Worm (Caenorhabditis elegans) whole organism, L2 larva: Measurements from ENCODE around the gene aman-2.

ENCODE experiments used
- C34F6.9 ChIP-seq: fragments of 150-350 bp; optimal IDR thresholded peaks from 2 replicates; lab custom pipeline; 2014; ENCODE audit warnings: missing biosample characterization, missing genetic modification characterization
- Y55F3AM.14 ChIP-seq: fragments of 200-800 bp; sonication (Bioruptor generic); optimal IDR thresholded peaks from 2 replicates; lab custom pipeline; 2018; ENCODE audit warnings: mild to moderate bottlenecking, missing genetic modification characterization, missing compliant biosample characterization
- alr-1 ChIP-seq: fragments of 150-350 bp; optimal IDR thresholded peaks from 2 replicates; lab custom pipeline; 2014; ENCODE audit warnings: missing biosample characterization, missing genetic modification characterization
- aly-2 ChIP-seq: fragments of 150-350 bp; optimal IDR thresholded peaks from 2 replicates; lab custom pipeline; 2014; ENCODE audit warnings: missing biosample characterization, missing genetic modification characterization
- ama-1 ChIP-seq: fragments of 150-350 bp; optimal IDR thresholded peaks from 2 replicates; lab custom pipeline; 2018; ENCODE audit warnings: inconsistent platforms
- ceh-16 ChIP-seq: fragments of 150-350 bp; optimal IDR thresholded peaks from 2 replicates; lab custom pipeline; 2014; ENCODE audit warnings: missing biosample characterization, missing genetic modification characterization
- crh-2 ChIP-seq: sonication (generic microtip); optimal IDR thresholded peaks from 2 replicates; lab custom pipeline; 2017; ENCODE audit warnings: missing biosample characterization, missing genetic modification characterization
- dmd-4 ChIP-seq: sonication (generic microtip); optimal IDR thresholded peaks from 2 replicates; lab custom pipeline; 2017; ENCODE audit warnings: missing biosample characterization, missing genetic modification characterization
- egl-27 ChIP-seq: sonication (generic microtip); optimal IDR thresholded peaks from 3 replicates; lab custom pipeline; 2017; ENCODE audit warnings: missing biosample characterization, missing genetic modification reagents, missing genetic modification characterization
- elt-1 ChIP-seq: fragments of 150-350 bp; optimal IDR thresholded peaks from 2 replicates; lab custom pipeline; 2014; ENCODE audit warnings: missing biosample characterization, missing genetic modification characterization
- elt-3 ChIP-seq: sonication (generic microtip); optimal IDR thresholded peaks from 2 replicates; lab custom pipeline; 2017; ENCODE audit warnings: missing biosample characterization, missing genetic modification characterization
- fos-1 ChIP-seq: fragments of 150-350 bp; optimal IDR thresholded peaks from 2 replicates; lab custom pipeline; 2014; ENCODE audit warnings: missing biosample characterization, missing genetic modification characterization
- gmeb-1 ChIP-seq: fragments of 150-350 bp; optimal IDR thresholded peaks from 2 replicates; lab custom pipeline; 2014; ENCODE audit warnings: missing biosample characterization, missing genetic modification characterization
- lin-11 ChIP-seq: fragments of 150-350 bp; sonication (generic microtip); optimal IDR thresholded peaks from 2 replicates; lab custom pipeline; 2014; ENCODE audit warnings: missing biosample characterization, missing genetic modification characterization, inconsistent platforms, mixed read lengths
- lin-13 ChIP-seq: fragments of 150-350 bp; optimal IDR thresholded peaks from 2 replicates; lab custom pipeline; 2014; ENCODE audit warnings: missing biosample characterization, missing genetic modification reagents, missing genetic modification characterization
- lin-39 ChIP-seq: fragments of 150-350 bp; optimal IDR thresholded peaks from 2 replicates; lab custom pipeline; 2014; ENCODE audit warnings: missing biosample characterization, missing genetic modification reagents, missing genetic modification characterization
- lsy-2 ChIP-seq, 2 experiments: fragments of 150-350 bp in 1 of 2; sonication (generic microtip) in 1 of 2; optimal IDR thresholded peaks; 2 replicates each; lab custom pipeline; 2014 to 2017; ENCODE audit warnings: missing biosample characterization in 2 of 2, missing genetic modification characterization in 2 of 2
- mab-5 ChIP-seq: fragments of 150-350 bp; optimal IDR thresholded peaks from 2 replicates; lab custom pipeline; 2014; ENCODE audit warnings: missing biosample characterization, missing genetic modification characterization
- mbf-1 ChIP-seq: sonication (generic microtip); optimal IDR thresholded peaks from 2 replicates; lab custom pipeline; 2017; ENCODE audit warnings: missing biosample characterization, missing genetic modification characterization
- nhr-10 ChIP-seq: sonication (generic microtip); optimal IDR thresholded peaks from 2 replicates; lab custom pipeline; 2017; ENCODE audit warnings: missing biosample characterization, missing genetic modification characterization
- nhr-12 ChIP-seq: fragments of 150-350 bp; optimal IDR thresholded peaks from 2 replicates; lab custom pipeline; 2014; ENCODE audit warnings: missing biosample characterization, missing genetic modification characterization
- nhr-129 ChIP-seq: fragments of 150-350 bp; optimal IDR thresholded peaks from 2 replicates; lab custom pipeline; 2014; ENCODE audit warnings: missing biosample characterization, missing genetic modification characterization
- nhr-21 ChIP-seq: fragments of 150-350 bp; optimal IDR thresholded peaks from 2 replicates; lab custom pipeline; 2014; ENCODE audit warnings: missing biosample characterization, missing genetic modification characterization
- nhr-237 ChIP-seq: fragments of 150-350 bp; optimal IDR thresholded peaks from 2 replicates; lab custom pipeline; 2014; ENCODE audit warnings: missing biosample characterization, missing genetic modification characterization
- nhr-25 ChIP-seq: fragments of 150-350 bp; sonication (generic microtip); optimal IDR thresholded peaks from 3 replicates; lab custom pipeline; 2014; ENCODE audit warnings: missing biosample characterization, missing genetic modification characterization
- nhr-6 ChIP-seq: fragments of 150-350 bp; optimal IDR thresholded peaks from 2 replicates; lab custom pipeline; 2014; ENCODE audit warnings: missing biosample characterization, missing genetic modification characterization
- nhr-77 ChIP-seq: fragments of 150-350 bp; optimal IDR thresholded peaks from 2 replicates; lab custom pipeline; 2014; ENCODE audit warnings: missing biosample characterization, missing genetic modification characterization
- skn-1 ChIP-seq: sonication (generic microtip); optimal IDR thresholded peaks from 2 replicates; lab custom pipeline; 2017; ENCODE audit warnings: missing biosample characterization, missing genetic modification characterization
- sma-3 ChIP-seq: sonication (generic microtip); optimal IDR thresholded peaks from 2 replicates; lab custom pipeline; 2016; ENCODE audit warnings: missing genetic modification reagents, missing genetic modification characterization, missing compliant biosample characterization
- sma-9 ChIP-seq, 2 experiments: fragments of 150-350 bp in 1 of 2; sonication (generic microtip) in 1 of 2; optimal IDR thresholded peaks; 2 replicates each; lab custom pipeline; 2014 to 2016; ENCODE audit warnings: missing genetic modification characterization in 2 of 2, mild to moderate bottlenecking in 1 of 2, missing biosample characterization in 1 of 2, missing compliant biosample characterization in 1 of 2, missing genetic modification reagents in 1 of 2, moderate library complexity in 1 of 2
- snpc-4 ChIP-seq: fragments of 150-350 bp; optimal IDR thresholded peaks from 2 replicates; lab custom pipeline; 2014; ENCODE audit warnings: missing biosample characterization, missing genetic modification characterization
- unc-55 ChIP-seq: fragments of 150-350 bp; sonication (generic microtip); optimal IDR thresholded peaks from 3 replicates; lab custom pipeline; 2014; ENCODE audit warnings: missing biosample characterization, missing genetic modification reagents, missing genetic modification characterization
- ztf-1 ChIP-seq: fragments of 200-800 bp; sonication (Bioruptor generic); conservative IDR thresholded peaks from 2 replicates; pipeline ENCODE4 v1.3.6; 2022; ENCODE audit warnings: missing genetic modification characterization, missing compliant biosample characterization
- ztf-11 ChIP-seq: sonication (generic microtip); optimal IDR thresholded peaks from 2 replicates; lab custom pipeline; 2017; ENCODE audit warnings: missing biosample characterization, missing genetic modification characterization
- ztf-4 ChIP-seq: fragments of 150-350 bp; optimal IDR thresholded peaks from 2 replicates; lab custom pipeline; 2014; ENCODE audit warnings: missing biosample characterization, missing genetic modification characterization

The aman-2 gene

ce11 chrV:11902161-11902560, 30.9 kb downstream of the aman-2 start:
- TF ChIP-seq sma-9 (GFP tag; optimal IDR thresholded peaks at IDR 0.05; lab: Kevin White, UChicago) (no peak), sma-9 (tag; optimal IDR thresholded peaks at IDR 0.05; lab: Kevin White, UChicago) (no peak), ama-1 (lab: Kevin White, UChicago) (no peak), aly-2 (no peak)

ce11 chrV:11901260-11901659, 31.8 kb downstream of the aman-2 start:
- TF ChIP-seq ztf-1 (GFP tag; lab: Robert Waterston, UW) (no peak), aly-2 (no peak), egl-27 (tag; lab: Kevin White, UChicago) (no peak), lin-39 (no peak), Y55F3AM.14 (GFP tag; lab: Kevin White, UChicago) (no peak), dmd-4 (no peak), ceh-16 (tag; lab: Kevin White, UChicago) (no peak), mbf-1 (tag; lab: Kevin White, UChicago) (no peak)

ce11 chrV:11900127-11900526, 32.9 kb downstream of the aman-2 start:
- TF ChIP-seq elt-1 (no peak), nhr-25 (tag; lab: Kevin White, UChicago) (no peak), ztf-11 (tag; lab: Kevin White, UChicago) (no peak), ama-1 (lab: Kevin White, UChicago) (no peak), egl-27 (tag; lab: Kevin White, UChicago) (no peak), elt-3 (no peak), sma-9 (GFP tag; optimal IDR thresholded peaks at IDR 0.05; lab: Kevin White, UChicago) (peak; percentile 61), sma-9 (tag; optimal IDR thresholded peaks at IDR 0.05; lab: Kevin White, UChicago) (no peak), fos-1 (peak; percentile 78), lin-13 (no peak), nhr-10 (no peak), sma-3 (GFP tag; lab: Kevin White, UChicago) (no peak)

- TF ChIP-seq elt-1 (no peak), skn-1 (no peak), nhr-237 (tag; lab: Kevin White, UChicago) (no peak), ztf-4 (no peak), ama-1 (lab: Kevin White, UChicago) (no peak), alr-1 (no peak), nhr-77 (no peak), lin-39 (no peak), lin-13 (no peak), crh-2 (tag; lab: Kevin White, UChicago) (no peak), nhr-21 (tag; lab: Kevin White, UChicago) (no peak), aly-2 (no peak), lin-11 (no peak), snpc-4 (tag; lab: Kevin White, UChicago) (no peak), nhr-12 (tag; lab: Kevin White, UChicago) (no peak), nhr-6 (tag; lab: Kevin White, UChicago) (no peak), elt-3 (no peak), mab-5 (no peak)
Observed at ce11 chrV:11899149-11899548, 33.9 kb downstream of the aman-2 start, which contains the start of gene sma-1. Gene sma-1 (plus strand): TSS chrV:11899449.

- no peak for TF ChIP-seq unc-55 (GFP tag; lab: Kevin White, UChicago)
- no peak for TF ChIP-seq nhr-21 (tag; lab: Kevin White, UChicago)
- TF ChIP-seq mbf-1 (tag; lab: Kevin White, UChicago), result no peak
- TF ChIP-seq ztf-11 (tag; lab: Kevin White, UChicago), result no peak
- no peak for TF ChIP-seq elt-3
- TF ChIP-seq nhr-237 (tag; lab: Kevin White, UChicago), result no peak
Observed at ce11 chrV:11897604-11898003, 35.4 kb downstream of the aman-2 start.

- TF ChIP-seq crh-2 (tag; lab: Kevin White, UChicago) (peak; percentile 39), lsy-2 (tag; optimal IDR thresholded peaks at IDR 0.05; lab: Kevin White, UChicago) (peak in 1 of 2 experiments; percentile 25), snpc-4 (tag; lab: Kevin White, UChicago) (no peak), nhr-25 (tag; lab: Kevin White, UChicago) (peak; percentile 55), sma-9 (GFP tag; optimal IDR thresholded peaks at IDR 0.05; lab: Kevin White, UChicago) (peak; percentile 12), sma-9 (tag; optimal IDR thresholded peaks at IDR 0.05; lab: Kevin White, UChicago) (no peak), fos-1 (peak; percentile 44), gmeb-1 (peak; percentile 54), dmd-4 (no peak), nhr-129 (tag; lab: Kevin White, UChicago) (peak; percentile 53), C34F6.9 (tag; lab: Kevin White, UChicago) (peak; percentile 5)
Observed at ce11 chrV:11896322-11896898, 36.6 kb downstream of the aman-2 start.
